Fruit fly (Drosophila melanogaster): ENCODE results near the gene Uba5.

Uba5 gene

dm6 chrX:11476758-11477157 lies 6.6 kb upstream of the Uba5 start, which contains the start of gene Cyp4g15:
Gene Cyp4g15, plus strand, starts transcription at chrX:11477058.
- TF ChIP-seq br (GFP tag; optimal IDR thresholded peaks at IDR 0.05) (no peak), sv (GFP tag; optimal IDR thresholded peaks at IDR 0.05) (no peak), OdsH (GFP tag; optimal IDR thresholded peaks at IDR 0.05) (no peak), Abd-B (GFP tag; optimal IDR thresholded peaks at IDR 0.05) (no peak), Dif (GFP tag; optimal IDR thresholded peaks at IDR 0.05; ENCODE audit: partially characterized antibody) (no peak), lola (GFP tag; optimal IDR thresholded peaks at IDR 0.05) (no peak), jim (GFP tag; optimal IDR thresholded peaks at IDR 0.05) (no peak), Hr83 (GFP tag; optimal IDR thresholded peaks at IDR 0.05; ENCODE audit: poor library complexity, severe bottlenecking) (no peak), dmrt93B (GFP tag; optimal IDR thresholded peaks at IDR 0.05) (no peak), Mio (GFP tag; optimal IDR thresholded peaks at IDR 0.05) (no peak), Vsx2 (GFP tag; optimal IDR thresholded peaks at IDR 0.05; ENCODE audit: partially characterized antibody) (no peak), CG9705 (GFP tag; optimal IDR thresholded peaks at IDR 0.05) (no peak), woc (GFP tag; optimal IDR thresholded peaks at IDR 0.05) (no peak), CrebA (GFP tag; optimal IDR thresholded peaks at IDR 0.05; ENCODE audit: borderline replicate concordance) (no peak), GATAd (GFP tag; optimal IDR thresholded peaks at IDR 0.05) (no peak), pan (optimal IDR thresholded peaks at IDR 0.05) (no peak)

DNA sequence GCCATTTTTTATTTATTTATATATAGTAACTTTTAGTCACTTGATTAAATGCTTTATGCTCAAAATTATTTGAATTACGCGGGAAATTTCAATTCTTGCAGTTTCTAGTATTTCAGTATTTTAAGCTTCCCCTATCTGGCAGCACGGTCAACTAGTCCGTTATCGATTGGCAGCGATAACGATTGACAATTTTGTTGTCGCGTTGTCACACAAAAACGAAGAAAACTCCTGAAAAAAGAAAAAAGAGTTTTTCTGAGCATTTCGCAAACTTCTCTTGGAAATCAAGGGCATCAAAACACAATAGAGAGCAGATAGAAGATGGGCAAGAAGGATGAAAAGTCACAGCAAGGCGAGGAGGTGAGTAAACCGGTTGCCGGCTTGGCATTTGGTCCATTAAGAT lies 1.8 kb downstream of the Uba5 start, which contains the start of gene Spase25:
Gene Spase25 (plus strand): TSS at position 176 of the 400 bp plus-strand sequence.
- TF ChIP-seq Hr78 (GFP tag; optimal IDR thresholded peaks at IDR 0.05) = no peak
- peak; percentile 87 for TF ChIP-seq CrebA (GFP tag; optimal IDR thresholded peaks at IDR 0.05; ENCODE audit: borderline replicate concordance)
- no peak for TF ChIP-seq Rel (GFP tag; optimal IDR thresholded peaks at IDR 0.05)
- TF ChIP-seq Rel (tag; optimal IDR thresholded peaks at IDR 0.05) = peak; percentile 21
- TF ChIP-seq woc (GFP tag; optimal IDR thresholded peaks at IDR 0.05) = no peak
- TF ChIP-seq lola (GFP tag; optimal IDR thresholded peaks at IDR 0.05) = no peak

DNA sequence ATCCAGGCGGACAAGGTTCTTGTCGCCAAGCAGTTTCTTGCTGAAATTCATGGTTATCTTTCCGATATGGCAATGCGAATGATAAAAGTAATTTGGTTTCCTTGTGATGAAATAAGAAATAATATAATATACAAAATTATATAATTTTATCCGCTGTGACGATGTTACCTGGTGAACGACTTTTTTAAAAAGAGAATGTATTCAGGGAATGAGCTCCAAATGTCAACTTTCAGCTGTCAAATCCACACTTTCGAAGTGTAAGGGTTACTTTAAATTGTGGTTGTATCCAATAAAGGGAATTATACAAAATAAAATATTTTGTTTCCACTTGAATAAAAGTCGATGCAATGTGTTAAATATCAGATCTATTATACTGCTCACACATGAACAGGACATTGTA lies 8.2 kb downstream of the Uba5 start, which contains the start of gene CG33235:
Gene CG33235 (minus strand): TSS at position 101 of the 400 bp plus-strand sequence.
- TF ChIP-seq woc (GFP tag; optimal IDR thresholded peaks at IDR 0.05) (no peak), Jra (GFP tag; optimal IDR thresholded peaks at IDR 0.05) (no peak), CrebA (GFP tag; optimal IDR thresholded peaks at IDR 0.05; ENCODE audit: borderline replicate concordance) (no peak)

DNA sequence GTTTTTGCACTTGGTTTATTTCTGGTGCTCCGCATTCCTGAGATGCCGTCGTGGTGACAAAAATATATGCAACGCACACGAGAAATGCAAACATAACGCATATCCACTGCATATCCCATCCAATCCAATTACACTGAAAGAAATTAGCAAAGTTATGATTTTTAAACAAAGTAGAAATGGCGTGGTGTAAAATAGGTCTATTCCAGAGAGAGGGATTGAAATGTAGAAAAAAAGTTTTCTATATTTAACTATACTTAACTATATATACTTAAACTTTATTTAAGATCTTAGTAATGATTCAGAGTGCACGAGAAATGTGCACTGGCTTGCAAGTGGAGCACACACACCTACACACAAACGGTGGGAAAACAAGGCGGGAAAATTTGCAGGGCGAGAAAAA lies 8.9 kb downstream of the Uba5 start:
- no peak for TF ChIP-seq lola (GFP tag; optimal IDR thresholded peaks at IDR 0.05)
- TF ChIP-seq Dif (GFP tag; optimal IDR thresholded peaks at IDR 0.05; ENCODE audit: partially characterized antibody) = no peak
- TF ChIP-seq Myc (optimal IDR thresholded peaks at IDR 0.05) = no peak
- no peak for TF ChIP-seq jim (GFP tag; optimal IDR thresholded peaks at IDR 0.05)
- TF ChIP-seq usp (GFP tag; optimal IDR thresholded peaks at IDR 0.05) = no peak
- TF ChIP-seq CG32264 (GFP tag; optimal IDR thresholded peaks at IDR 0.05) = no peak
- no peak for TF ChIP-seq Rel (GFP tag; optimal IDR thresholded peaks at IDR 0.05)
- no peak for TF ChIP-seq Rel (tag; optimal IDR thresholded peaks at IDR 0.05)
- no peak for TF ChIP-seq dsf (GFP tag; optimal IDR thresholded peaks at IDR 0.05; ENCODE audit: borderline replicate concordance)
- TF ChIP-seq HLH106 (tag; optimal IDR thresholded peaks at IDR 0.05) = no peak
- no peak for TF ChIP-seq br (GFP tag; optimal IDR thresholded peaks at IDR 0.05)
- TF ChIP-seq Dfd (GFP tag; optimal IDR thresholded peaks at IDR 0.05) = no peak
- no peak for TF ChIP-seq brk (GFP tag; optimal IDR thresholded peaks at IDR 0.05)
- TF ChIP-seq Hr83 (GFP tag; optimal IDR thresholded peaks at IDR 0.05; ENCODE audit: poor library complexity, severe bottlenecking) = no peak
- TF ChIP-seq Hnf4 (GFP tag; optimal IDR thresholded peaks at IDR 0.05) = no peak
- TF ChIP-seq sv (GFP tag; optimal IDR thresholded peaks at IDR 0.05) = no peak
- TF ChIP-seq ey (GFP tag; optimal IDR thresholded peaks at IDR 0.05) = no peak
- no peak for TF ChIP-seq Mio (GFP tag; optimal IDR thresholded peaks at IDR 0.05)
- TF ChIP-seq CG9705 (GFP tag; optimal IDR thresholded peaks at IDR 0.05) = no peak

DNA sequence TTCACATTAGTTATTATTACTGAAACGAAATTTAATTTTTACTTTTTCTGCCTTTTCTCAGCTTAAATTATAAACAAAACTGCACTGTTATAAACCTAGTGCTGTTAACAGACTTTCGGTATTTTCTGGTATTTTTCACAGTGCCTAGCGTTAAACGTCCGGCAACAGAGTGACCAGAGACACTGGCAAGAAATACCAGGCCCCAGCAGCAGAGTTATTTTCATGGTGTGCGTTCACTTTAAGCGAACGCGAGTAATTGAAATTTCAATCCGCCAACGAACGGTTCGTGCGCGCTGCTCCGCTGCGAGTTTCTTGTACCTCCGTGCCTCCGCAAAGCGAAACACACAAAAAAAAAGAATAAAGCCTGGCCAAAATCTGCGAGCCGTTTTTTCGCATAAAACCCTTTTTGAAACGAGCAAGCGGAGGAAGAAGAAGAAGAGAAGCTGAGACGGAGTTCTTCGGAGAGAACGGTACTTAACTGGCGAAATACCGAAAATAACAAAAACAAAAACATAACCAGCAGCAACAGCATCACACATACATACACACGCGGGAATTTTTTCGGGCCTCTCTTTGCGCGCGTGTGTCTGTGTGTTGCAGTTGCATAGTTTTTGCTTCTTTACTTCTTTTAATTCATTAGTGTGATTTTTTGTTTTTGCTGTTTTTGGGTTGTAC lies 9.7 kb downstream of the Uba5 start, which contains the start of gene Drak:
Gene Drak (plus strand): TSS at position 220 of the 675 bp plus-strand sequence.
- TF ChIP-seq GATAd (GFP tag; optimal IDR thresholded peaks at IDR 0.05) = no peak
- TF ChIP-seq dsf (GFP tag; optimal IDR thresholded peaks at IDR 0.05; ENCODE audit: borderline replicate concordance) = no peak
- TF ChIP-seq HLH106 (tag; optimal IDR thresholded peaks at IDR 0.05) = no peak
- peak; percentile 39 for TF ChIP-seq Sp1 (GFP tag; optimal IDR thresholded peaks at IDR 0.05)
- no peak for TF ChIP-seq br (GFP tag; optimal IDR thresholded peaks at IDR 0.05)
- TF ChIP-seq Myc (optimal IDR thresholded peaks at IDR 0.05) = no peak
- no peak for TF ChIP-seq OdsH (GFP tag; optimal IDR thresholded peaks at IDR 0.05)
- TF ChIP-seq Dfd (GFP tag; optimal IDR thresholded peaks at IDR 0.05) = no peak
- no peak for TF ChIP-seq CG9705 (GFP tag; optimal IDR thresholded peaks at IDR 0.05)
- no peak for TF ChIP-seq tai (GFP tag; optimal IDR thresholded peaks at IDR 0.05)
- no peak for TF ChIP-seq lola (GFP tag; optimal IDR thresholded peaks at IDR 0.05)
- no peak for TF ChIP-seq pan (optimal IDR thresholded peaks at IDR 0.05)
- TF ChIP-seq sage (GFP tag; optimal IDR thresholded peaks at IDR 0.05) = no peak
- TF ChIP-seq Rel (GFP tag; optimal IDR thresholded peaks at IDR 0.05) = no peak
- peak; percentile 66 for TF ChIP-seq Rel (tag; optimal IDR thresholded peaks at IDR 0.05)
- no peak for TF ChIP-seq CrebA (GFP tag; optimal IDR thresholded peaks at IDR 0.05; ENCODE audit: borderline replicate concordance)
- TF ChIP-seq jim (GFP tag; optimal IDR thresholded peaks at IDR 0.05) = no peak
- TF ChIP-seq foxo (GFP tag; optimal IDR thresholded peaks at IDR 0.05) = no peak
- peak; percentile 24 for TF ChIP-seq Hr83 (GFP tag; optimal IDR thresholded peaks at IDR 0.05; ENCODE audit: poor library complexity, severe bottlenecking)
- no peak for TF ChIP-seq dmrt93B (GFP tag; optimal IDR thresholded peaks at IDR 0.05)
- peak; percentile 28 for TF ChIP-seq psq (GFP tag; optimal IDR thresholded peaks at IDR 0.05)
- no peak for TF ChIP-seq sv (GFP tag; optimal IDR thresholded peaks at IDR 0.05)
- TF ChIP-seq h (GFP tag; optimal IDR thresholded peaks at IDR 0.05) = peak; percentile 17
- peak; percentile 23 for TF ChIP-seq Dif (GFP tag; optimal IDR thresholded peaks at IDR 0.05; ENCODE audit: partially characterized antibody)
